Worm (Caenorhabditis elegans) whole organism, mixed stage, embryonic: ENCODE measurements around the gene ptr-9.

Experiments used
- ceh-43 ChIP-seq: fragments of 200-800 bp; sonication (Bioruptor generic); optimal IDR thresholded peaks from 2 replicates; lab custom pipeline; 2018; ENCODE audit warnings: mild to moderate bottlenecking, missing genetic modification characterization, moderate library complexity, missing compliant biosample characterization
- ces-1 ChIP-seq: fragments of 150-350 bp; optimal IDR thresholded peaks from 2 replicates; lab custom pipeline; 2014; ENCODE audit warnings: missing biosample characterization, missing genetic modification reagents, missing genetic modification characterization
- lin-13 ChIP-seq: fragments of 150-350 bp; optimal IDR thresholded peaks from 2 replicates; lab custom pipeline; 2014; ENCODE audit warnings: missing biosample characterization, missing genetic modification characterization
- nhr-237 ChIP-seq: fragments of 150-350 bp; optimal IDR thresholded peaks from 2 replicates; lab custom pipeline; 2014; ENCODE audit warnings: missing biosample characterization, missing genetic modification characterization
- nhr-76 ChIP-seq: sonication (generic microtip); optimal IDR thresholded peaks from 2 replicates; lab custom pipeline; 2017; ENCODE audit warnings: missing biosample characterization, missing genetic modification characterization
- unc-62 ChIP-seq: fragments of 150-350 bp; optimal IDR thresholded peaks from 2 replicates; lab custom pipeline; 2014; ENCODE audit warnings: missing biosample characterization, missing genetic modification reagents, missing genetic modification characterization
- zip-8 ChIP-seq: fragments of 150-350 bp; optimal IDR thresholded peaks from 2 replicates; lab custom pipeline; 2014; ENCODE audit warnings: missing biosample characterization, missing genetic modification characterization
- ztf-11 ChIP-seq: fragments of 150-350 bp; optimal IDR thresholded peaks from 2 replicates; lab custom pipeline; 2014; ENCODE audit warnings: missing biosample characterization, missing genetic modification characterization

- TF ChIP-seq ztf-11 (no peak), ceh-43 (GFP tag; lab: Kevin White, UChicago) (no peak), ces-1 (no peak), nhr-237 (tag; lab: Kevin White, UChicago) (no peak), nhr-76 (tag; lab: Kevin White, UChicago) (no peak), zip-8 (tag; lab: Kevin White, UChicago) (no peak), unc-62 (GFP tag; lab: Kevin White, UChicago) (no peak), lin-13 (tag; lab: Kevin White, UChicago) (no peak)
Measured at ce11 chrIII:9181246-9181645, 19.8 kb upstream of the ptr-9 start, which contains the start of gene tax-4.
